Worm (Caenorhabditis elegans) whole organism, mixed stage, embryonic: ENCODE data around the gene sri-24.

ENCODE experiments used
- ceh-39 ChIP-seq: fragments of 150-350 bp; optimal IDR thresholded peaks from 2 replicates; lab custom pipeline; 2014; ENCODE audit warnings: missing biosample characterization, missing genetic modification characterization
- ceh-83 ChIP-seq: fragments of 200-800 bp; sonication (Bioruptor generic); optimal IDR thresholded peaks from 2 replicates; lab custom pipeline; 2018; ENCODE audit warnings: mild to moderate bottlenecking, missing genetic modification characterization, missing compliant biosample characterization
- ham-2 ChIP-seq: fragments of 200-800 bp; sonication (Bioruptor generic); optimal IDR thresholded peaks from 2 replicates; lab custom pipeline; 2018; ENCODE audit warnings: mild to moderate bottlenecking, missing genetic modification characterization, missing compliant biosample characterization
- lin-32 ChIP-seq: fragments of 200-800 bp; sonication (Bioruptor generic); optimal IDR thresholded peaks from 2 replicates; lab custom pipeline; 2018; ENCODE audit warnings: mild to moderate bottlenecking, missing genetic modification characterization, missing compliant biosample characterization
- mab-5 ChIP-seq: fragments of 150-350 bp; optimal IDR thresholded peaks from 2 replicates; lab custom pipeline; 2014; ENCODE audit warnings: missing biosample characterization, missing genetic modification characterization
- nhr-76 ChIP-seq: sonication (generic microtip); optimal IDR thresholded peaks from 2 replicates; lab custom pipeline; 2017; ENCODE audit warnings: missing biosample characterization, missing genetic modification characterization
- unc-120 ChIP-seq: sonication (generic microtip); optimal IDR thresholded peaks from 2 replicates; lab custom pipeline; 2017; ENCODE audit warnings: missing genetic modification characterization, missing compliant biosample characterization; ENCODE audit not compliant: poor library complexity, severe bottlenecking
- unc-62 ChIP-seq: fragments of 150-350 bp; optimal IDR thresholded peaks from 2 replicates; lab custom pipeline; 2014; ENCODE audit warnings: missing biosample characterization, missing genetic modification reagents, missing genetic modification characterization
- ztf-11 ChIP-seq: fragments of 150-350 bp; optimal IDR thresholded peaks from 2 replicates; lab custom pipeline; 2014; ENCODE audit warnings: missing biosample characterization, missing genetic modification characterization

ce11 chrV:15226206-15226605 lies 14.2 kb downstream of the sri-24 start:
- TF ChIP-seq mab-5 (tag; lab: Kevin White, UChicago) (no peak), lin-32 (no peak), unc-120 (tag; lab: Kevin White, UChicago) (no peak), ceh-83 (GFP tag; lab: Kevin White, UChicago) (no peak), ceh-39 (no peak), unc-62 (GFP tag; lab: Kevin White, UChicago) (no peak), ham-2 (GFP tag; lab: Kevin White, UChicago) (no peak), nhr-76 (tag; lab: Kevin White, UChicago) (no peak), ztf-11 (no peak)
